Worm (Caenorhabditis elegans) whole organism, young adult: ENCODE measurements around the gene unc-53.

Experiments used
- B0019.2 ChIP-seq: fragments of 200-800 bp; sonication (Bioruptor generic); conservative IDR thresholded peaks from 2 replicates; pipeline ENCODE4 v1.3.6; 2022; ENCODE audit warnings: missing genetic modification reagents, missing genetic modification characterization, missing compliant biosample characterization
- B0035.1 ChIP-seq: sonication (generic microtip); optimal IDR thresholded peaks from 2 replicates; lab custom pipeline; 2016; ENCODE audit warnings: missing genetic modification characterization, mild to moderate bottlenecking, missing compliant biosample characterization, missing genotype, missing genetic modification reagents
- B0261.1 ChIP-seq: sonication (generic microtip); optimal IDR thresholded peaks from 2 replicates; lab custom pipeline; 2016; ENCODE audit warnings: mild to moderate bottlenecking, missing genetic modification characterization, moderate library complexity, missing compliant biosample characterization
- C06A6.2 ChIP-seq: fragments of 200-800 bp; sonication (Bioruptor generic); conservative IDR thresholded peaks from 2 replicates; pipeline ENCODE4 v1.3.6; 2022; ENCODE audit warnings: missing genetic modification characterization, missing compliant biosample characterization
- D2030.7 ChIP-seq: fragments of 200-800 bp; sonication (Bioruptor generic); IDR thresholded peaks from 2 replicates; pipeline ENCODE4 v1.3.6; 2022; ENCODE audit warnings: missing genetic modification reagents, missing genetic modification characterization, missing compliant biosample characterization
- F33H1.4 ChIP-seq: fragments of 200-800 bp; sonication (Bioruptor generic); IDR thresholded peaks from 2 replicates; pipeline ENCODE4 v1.3.6; 2022; ENCODE audit warnings: missing genetic modification reagents, missing genetic modification characterization, missing compliant biosample characterization
- F39B2.1 ChIP-seq: fragments of 200-800 bp; sonication (Bioruptor generic); IDR thresholded peaks from 2 replicates; pipeline ENCODE4 v1.3.6; 2022; ENCODE audit warnings: missing genetic modification reagents, missing genetic modification characterization, missing compliant biosample characterization
- F55B11.4 ChIP-seq: sonication (generic microtip); optimal IDR thresholded peaks from 2 replicates; lab custom pipeline; 2016; ENCODE audit warnings: missing compliant biosample characterization, missing genetic modification characterization, borderline replicate concordance; ENCODE audit not compliant: insufficient read depth
- F57C9.4 ChIP-seq: sonication (generic microtip); optimal IDR thresholded peaks from 2 replicates; lab custom pipeline; 2017; ENCODE audit warnings: mild to moderate bottlenecking, missing genetic modification characterization, missing compliant biosample characterization
- T26A5.8 ChIP-seq: sonication (generic microtip); optimal IDR thresholded peaks from 2 replicates; lab custom pipeline; 2016; ENCODE audit warnings: missing genetic modification characterization, missing compliant biosample characterization
- Y53F4B.3 ChIP-seq: fragments of 200-800 bp; sonication (Bioruptor generic); IDR thresholded peaks from 2 replicates; pipeline ENCODE4 v1.3.6; 2022; ENCODE audit warnings: missing genetic modification reagents, missing genetic modification characterization, missing compliant biosample characterization
- Y53G8AR.9 ChIP-seq: fragments of 200-800 bp; sonication (Bioruptor generic); conservative IDR thresholded peaks from 2 replicates; pipeline ENCODE4 v1.3.6; 2022; ENCODE audit warnings: missing genetic modification reagents, missing genetic modification characterization, missing compliant biosample characterization
- Y67H2A.10 ChIP-seq: fragments of 200-800 bp; sonication (Bioruptor generic); conservative IDR thresholded peaks from 2 replicates; pipeline ENCODE4 v1.3.6; 2022; ENCODE audit warnings: missing genetic modification reagents, missing genetic modification characterization, missing compliant biosample characterization
- Y95B8A.8 ChIP-seq: fragments of 200-800 bp; sonication (Bioruptor generic); IDR thresholded peaks from 2 replicates; pipeline ENCODE4 v1.3.6; 2022; ENCODE audit warnings: missing genetic modification reagents, missing genetic modification characterization, missing compliant biosample characterization
- ZK185.1 ChIP-seq: sonication (generic microtip); optimal IDR thresholded peaks from 2 replicates; lab custom pipeline; 2016; ENCODE audit warnings: mild to moderate bottlenecking, missing genetic modification characterization, missing compliant biosample characterization; ENCODE audit not compliant: poor library complexity, severe bottlenecking
- akir-1 ChIP-seq: fragments of 200-800 bp; sonication (Bioruptor generic); optimal IDR thresholded peaks from 2 replicates; lab custom pipeline; 2018; ENCODE audit warnings: mild to moderate bottlenecking, missing genetic modification characterization, moderate library complexity, missing compliant biosample characterization
- ama-1 ChIP-seq, 3 experiments: fragments of 150-350 bp in 1 of 3; sonication (generic microtip) in 2 of 3; optimal IDR thresholded peaks; 2 replicates each; lab custom pipeline; 2014 to 2018; ENCODE audit warnings: missing biosample characterization in 2 of 3, missing genetic modification characterization in 2 of 3, missing genetic modification reagents in 2 of 3
- aptf-3 ChIP-seq: fragments of 200-800 bp; sonication (Bioruptor generic); IDR thresholded peaks from 2 replicates; pipeline ENCODE4 v1.3.6; 2022; ENCODE audit warnings: missing genetic modification characterization, missing compliant biosample characterization
- atf-7 ChIP-seq: sonication (generic microtip); optimal IDR thresholded peaks from 2 replicates; lab custom pipeline; 2017; ENCODE audit warnings: mild to moderate bottlenecking, missing genetic modification characterization, missing compliant biosample characterization
- attf-3 ChIP-seq: fragments of 200-800 bp; sonication (Bioruptor generic); conservative IDR thresholded peaks from 2 replicates; pipeline ENCODE4 v1.3.6; 2022; ENCODE audit warnings: missing genetic modification reagents, missing genetic modification characterization, missing compliant biosample characterization
- bed-2 ChIP-seq: fragments of 200-800 bp; sonication (Bioruptor generic); IDR thresholded peaks from 2 replicates; pipeline ENCODE4 v1.3.6; 2022; ENCODE audit warnings: missing genetic modification reagents, missing genetic modification characterization, missing compliant biosample characterization
- ccch-3 ChIP-seq: fragments of 200-800 bp; sonication (Bioruptor generic); optimal IDR thresholded peaks from 2 replicates; lab custom pipeline; 2018; ENCODE audit warnings: mild to moderate bottlenecking, missing genetic modification characterization, missing compliant biosample characterization
- cebp-2 ChIP-seq: fragments of 200-800 bp; sonication (Bioruptor generic); IDR thresholded peaks from 2 replicates; pipeline ENCODE4 v1.3.6; 2022; ENCODE audit warnings: missing genetic modification characterization, missing compliant biosample characterization
- ceh-27 ChIP-seq: fragments of 200-800 bp; sonication (Bioruptor generic); optimal IDR thresholded peaks from 2 replicates; lab custom pipeline; 2018; ENCODE audit warnings: mild to moderate bottlenecking, missing genetic modification characterization, moderate library complexity, missing compliant biosample characterization
- dpff-1 ChIP-seq: sonication (generic microtip); optimal IDR thresholded peaks from 2 replicates; lab custom pipeline; 2017; ENCODE audit warnings: mild to moderate bottlenecking, missing genetic modification characterization, missing compliant biosample characterization
- egl-18 ChIP-seq: fragments of 200-800 bp; sonication (Bioruptor generic); IDR thresholded peaks from 2 replicates; pipeline ENCODE4 v1.3.6; 2022; ENCODE audit warnings: missing genetic modification reagents, missing genetic modification characterization, missing compliant biosample characterization
- egl-44 ChIP-seq: fragments of 200-800 bp; sonication (Bioruptor generic); IDR thresholded peaks from 2 replicates; pipeline ENCODE4 v1.3.6; 2022; ENCODE audit warnings: missing genetic modification reagents, missing genetic modification characterization, missing compliant biosample characterization
- egrh-3 ChIP-seq: fragments of 200-800 bp; sonication (Bioruptor generic); IDR thresholded peaks from 2 replicates; pipeline ENCODE4 v1.3.6; 2022; ENCODE audit warnings: missing genetic modification reagents, missing genetic modification characterization, missing compliant biosample characterization
- ekl-4 ChIP-seq: fragments of 200-800 bp; sonication (Bioruptor generic); IDR thresholded peaks from 2 replicates; pipeline ENCODE4 v1.3.6; 2022; ENCODE audit warnings: missing genetic modification reagents, missing genetic modification characterization, missing compliant biosample characterization
- gei-17 ChIP-seq: fragments of 200-800 bp; sonication (Bioruptor generic); optimal IDR thresholded peaks from 2 replicates; lab custom pipeline; 2018; ENCODE audit warnings: mild to moderate bottlenecking, missing genetic modification characterization, missing compliant biosample characterization
- him-1 ChIP-seq: sonication (generic microtip); optimal IDR thresholded peaks from 2 replicates; lab custom pipeline; 2016; ENCODE audit warnings: missing genotype, missing genetic modification reagents, missing genetic modification characterization, missing compliant biosample characterization
- lin-54 ChIP-seq: fragments of 200-800 bp; sonication (Bioruptor generic); optimal IDR thresholded peaks from 2 replicates; lab custom pipeline; 2018; ENCODE audit warnings: mild to moderate bottlenecking, missing genetic modification characterization, missing compliant biosample characterization
- lsl-1 ChIP-seq: fragments of 200-800 bp; sonication (Bioruptor generic); optimal IDR thresholded peaks from 2 replicates; lab custom pipeline; 2018; ENCODE audit warnings: mild to moderate bottlenecking, missing genetic modification characterization, moderate library complexity, missing compliant biosample characterization
- madf-3 ChIP-seq: fragments of 200-800 bp; sonication (Bioruptor generic); IDR thresholded peaks from 2 replicates; pipeline ENCODE4 v1.3.6; 2022; ENCODE audit warnings: missing genetic modification reagents, missing genetic modification characterization, missing compliant biosample characterization
- madf-6 ChIP-seq: fragments of 200-800 bp; sonication (Bioruptor generic); IDR thresholded peaks from 2 replicates; pipeline ENCODE4 v1.3.6; 2022; ENCODE audit warnings: missing genetic modification reagents, missing genetic modification characterization, missing compliant biosample characterization
- mcd-1 ChIP-seq: fragments of 200-800 bp; sonication (Bioruptor generic); IDR thresholded peaks from 2 replicates; pipeline ENCODE4 v1.3.6; 2022; ENCODE audit warnings: missing genetic modification reagents, missing genetic modification characterization, missing compliant biosample characterization
- nfyb-1 ChIP-seq: fragments of 200-800 bp; sonication (Bioruptor generic); IDR thresholded peaks from 2 replicates; pipeline ENCODE4 v1.3.6; 2022; ENCODE audit warnings: missing genetic modification reagents, missing genetic modification characterization, missing compliant biosample characterization
- nhr-120 ChIP-seq: fragments of 200-800 bp; sonication (Bioruptor generic); IDR thresholded peaks from 2 replicates; pipeline ENCODE4 v1.3.6; 2022; ENCODE audit warnings: missing genetic modification characterization, missing compliant biosample characterization
- nhr-90 ChIP-seq: sonication (generic microtip); optimal IDR thresholded peaks from 2 replicates; lab custom pipeline; 2016; ENCODE audit warnings: missing genotype, mild to moderate bottlenecking, missing genetic modification characterization, missing compliant biosample characterization
- pbrm-1 ChIP-seq: fragments of 200-800 bp; sonication (Bioruptor generic); IDR thresholded peaks from 2 replicates; pipeline ENCODE4 v1.3.6; 2022; ENCODE audit warnings: missing genetic modification reagents, missing genetic modification characterization, missing compliant biosample characterization
- pha-4 ChIP-seq: fragments of 150-350 bp; sonication (generic microtip); optimal IDR thresholded peaks from 2 replicates; lab custom pipeline; 2014; ENCODE audit warnings: missing biosample characterization, missing genetic modification reagents, missing genetic modification characterization
- rcor-1 ChIP-seq: fragments of 200-800 bp; sonication (Bioruptor generic); IDR thresholded peaks from 2 replicates; pipeline ENCODE4 v1.3.6; 2022; ENCODE audit warnings: missing genetic modification reagents, missing genetic modification characterization, missing compliant biosample characterization
- sea-2 ChIP-seq: fragments of 200-800 bp; sonication (Bioruptor generic); IDR thresholded peaks from 2 replicates; pipeline ENCODE4 v1.3.6; 2022; ENCODE audit warnings: missing genetic modification characterization, missing compliant biosample characterization
- snpc-1.1 ChIP-seq: sonication (generic microtip); optimal IDR thresholded peaks from 2 replicates; lab custom pipeline; 2017; ENCODE audit warnings: missing genetic modification characterization, mild to moderate bottlenecking, missing compliant biosample characterization, antibody characterized with exemption, moderate library complexity, missing genotype, missing genetic modification reagents; ENCODE audit not compliant: insufficient read depth
- snpc-1.3 ChIP-seq: sonication (generic microtip); optimal IDR thresholded peaks from 2 replicates; lab custom pipeline; 2017; ENCODE audit warnings: missing genetic modification characterization, mild to moderate bottlenecking, missing compliant biosample characterization, antibody characterized with exemption, moderate library complexity, missing genotype, missing genetic modification reagents; ENCODE audit not compliant: insufficient read depth
- somi-1 ChIP-seq: fragments of 200-800 bp; sonication (Bioruptor generic); optimal IDR thresholded peaks from 2 replicates; lab custom pipeline; 2018; ENCODE audit warnings: mild to moderate bottlenecking, missing genetic modification characterization, missing compliant biosample characterization
- unc-62 ChIP-seq: fragments of 150-350 bp; optimal IDR thresholded peaks from 2 replicates; lab custom pipeline; 2014; ENCODE audit warnings: missing biosample characterization, missing genetic modification reagents, missing genetic modification characterization
- xnd-1 ChIP-seq: sonication (generic microtip); optimal IDR thresholded peaks from 2 replicates; lab custom pipeline; 2016; ENCODE audit warnings: missing genotype, missing genetic modification reagents, missing genetic modification characterization, missing compliant biosample characterization

The unc-53 gene

DNA sequence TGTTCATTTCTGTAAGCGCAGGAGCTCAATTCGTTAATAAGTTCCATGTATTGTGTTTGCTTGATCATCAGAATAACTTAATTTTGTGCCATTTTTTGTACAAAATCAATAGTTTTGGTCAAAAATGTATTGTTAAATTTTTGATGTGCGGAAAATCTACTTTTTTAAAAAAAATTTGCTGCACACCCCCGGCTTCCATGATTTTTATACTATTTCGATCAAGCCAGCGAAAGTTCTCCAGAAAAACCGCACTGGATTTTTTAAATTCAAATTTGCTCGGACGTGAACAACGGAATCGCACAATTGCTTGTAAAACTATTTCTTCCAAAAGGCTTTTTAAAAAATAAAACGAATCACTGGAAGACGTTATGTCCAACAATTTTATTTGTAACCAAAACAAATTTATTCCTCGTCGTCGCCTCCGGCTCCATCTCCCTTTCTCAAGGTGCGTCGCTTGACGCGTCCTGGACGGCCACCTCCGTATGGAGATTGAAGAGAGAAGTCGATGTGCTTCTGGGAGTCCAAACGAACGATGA, 35.9 kb upstream of the unc-53 start (continued):
- TF ChIP-seq somi-1 (no peak), xnd-1 (tag; lab: Kevin White, UChicago) (no peak), ekl-4 (peak; percentile 46; the same call in 1 of the 2 replicates), rcor-1 (GFP tag; lab: Robert Waterston, UW) (peak; percentile 38), egl-44 (GFP tag; lab: Robert Waterston, UW) (no peak), mcd-1 (peak; percentile 32; the same call in 1 of the 2 replicates), unc-62 (GFP tag; lab: Kevin White, UChicago) (no peak), ama-1 (optimal IDR thresholded peaks at IDR 0.05; lab: Kevin White, UChicago) (no peak), ama-1 (GFP tag; optimal IDR thresholded peaks at IDR 0.05; lab: Kevin White, UChicago) (no peak), attf-3 (GFP tag; lab: Robert Waterston, UW) (no peak), F33H1.4 (GFP tag; lab: Robert Waterston, UW) (peak; percentile 36; the same call in 1 of the 2 replicates), dpff-1 (tag; lab: Kevin White, UChicago) (no peak), Y67H2A.10 (GFP tag; lab: Robert Waterston, UW) (no peak), ZK185.1 (no peak), Y53G8AR.9 (GFP tag; lab: Robert Waterston, UW) (0 out of 2 replicates have a peak, but pooled peaks have one; percentile 35), bed-2 (GFP tag; lab: Robert Waterston, UW) (no peak), pbrm-1 (0 out of 2 replicates have a peak, but pooled peaks have one; percentile 20), aptf-3 (GFP tag; lab: Robert Waterston, UW) (no peak), sea-2 (GFP tag; lab: Robert Waterston, UW) (no peak), C06A6.2 (GFP tag; lab: Robert Waterston, UW) (no peak), atf-7 (tag; lab: Kevin White, UChicago) (peak; percentile 21), B0261.1 (tag; lab: Kevin White, UChicago) (no peak), F39B2.1 (GFP tag; lab: Robert Waterston, UW) (no peak), F55B11.4 (tag; lab: Kevin White, UChicago) (no peak), snpc-1.1 (no peak), T26A5.8 (no peak), nhr-120 (no peak), madf-3 (GFP tag; lab: Robert Waterston, UW) (0 out of 2 replicates have a peak, but pooled peaks have one; percentile 73), egrh-3 (GFP tag; lab: Robert Waterston, UW) (no peak), madf-6 (GFP tag; lab: Robert Waterston, UW) (peak; percentile 57), nfyb-1 (GFP tag; lab: Robert Waterston, UW) (no peak), ceh-27 (GFP tag; lab: Kevin White, UChicago) (no peak), F57C9.4 (tag; lab: Kevin White, UChicago) (no peak), Y95B8A.8 (GFP tag; lab: Robert Waterston, UW) (0 out of 2 replicates have a peak, but pooled peaks have one; percentile 24), pha-4 (no peak), B0019.2 (GFP tag; lab: Robert Waterston, UW) (no peak), lsl-1 (GFP tag; lab: Kevin White, UChicago) (peak; percentile 32), akir-1 (GFP tag; lab: Kevin White, UChicago) (no peak), gei-17 (GFP tag; lab: Kevin White, UChicago) (no peak), D2030.7 (0 out of 2 replicates have a peak, but pooled peaks have one; percentile 9), nhr-90 (no peak), egl-18 (no peak), him-1 (tag; lab: Kevin White, UChicago) (peak; percentile 16), cebp-2 (GFP tag; lab: Robert Waterston, UW) (no peak), ccch-3 (GFP tag; lab: Kevin White, UChicago) (no peak), B0035.1 (tag; lab: Kevin White, UChicago) (no peak), Y53F4B.3 (GFP tag; lab: Robert Waterston, UW) (no peak), snpc-1.3 (tag; lab: Kevin White, UChicago) (peak; percentile 46), lin-54 (GFP tag; lab: Kevin White, UChicago) (peak; percentile 64)
